Fruit fly (Drosophila melanogaster): ENCODE results near the gene Esp.

Gene Esp

DNA sequence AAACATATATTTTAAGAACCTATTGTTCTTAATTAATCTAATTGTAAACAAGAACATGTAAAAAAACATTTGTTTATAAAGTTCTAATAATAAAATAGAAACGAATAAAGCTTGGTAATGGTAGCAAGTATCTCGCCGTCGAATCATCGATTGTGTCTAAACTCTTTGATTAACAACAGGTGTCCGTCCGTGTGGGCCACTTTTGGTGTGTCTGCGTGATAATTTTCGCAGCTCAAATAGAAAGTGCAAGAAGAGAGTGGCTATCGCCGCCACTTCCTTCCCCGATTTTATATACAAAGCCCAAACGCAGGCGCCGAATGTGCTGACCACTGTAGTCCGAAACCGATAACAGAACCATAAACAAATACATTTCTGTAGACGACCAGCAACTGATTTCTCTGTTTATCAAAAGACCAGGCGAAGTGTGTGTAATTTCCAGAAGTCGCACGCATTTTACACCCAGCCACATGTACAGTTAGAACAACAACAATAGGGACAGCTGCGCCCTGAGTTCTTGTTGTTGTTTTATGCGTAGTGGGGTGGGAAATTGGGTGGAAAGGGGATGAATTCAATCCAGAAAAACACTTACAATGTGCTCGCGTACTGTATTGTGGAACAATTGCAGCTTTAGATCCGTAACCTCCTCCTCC lies 28.6 kb upstream of the Esp start:
- TF ChIP-seq tj (GFP tag; optimal IDR thresholded peaks at IDR 0.05) = peak; percentile 24
- TF ChIP-seq cic (GFP tag; optimal IDR thresholded peaks at IDR 0.05) = no peak
- no peak for TF ChIP-seq CG7101 (tag; optimal IDR thresholded peaks at IDR 0.05)
- TF ChIP-seq CG14711 (tag; optimal IDR thresholded peaks at IDR 0.05) = no peak

DNA sequence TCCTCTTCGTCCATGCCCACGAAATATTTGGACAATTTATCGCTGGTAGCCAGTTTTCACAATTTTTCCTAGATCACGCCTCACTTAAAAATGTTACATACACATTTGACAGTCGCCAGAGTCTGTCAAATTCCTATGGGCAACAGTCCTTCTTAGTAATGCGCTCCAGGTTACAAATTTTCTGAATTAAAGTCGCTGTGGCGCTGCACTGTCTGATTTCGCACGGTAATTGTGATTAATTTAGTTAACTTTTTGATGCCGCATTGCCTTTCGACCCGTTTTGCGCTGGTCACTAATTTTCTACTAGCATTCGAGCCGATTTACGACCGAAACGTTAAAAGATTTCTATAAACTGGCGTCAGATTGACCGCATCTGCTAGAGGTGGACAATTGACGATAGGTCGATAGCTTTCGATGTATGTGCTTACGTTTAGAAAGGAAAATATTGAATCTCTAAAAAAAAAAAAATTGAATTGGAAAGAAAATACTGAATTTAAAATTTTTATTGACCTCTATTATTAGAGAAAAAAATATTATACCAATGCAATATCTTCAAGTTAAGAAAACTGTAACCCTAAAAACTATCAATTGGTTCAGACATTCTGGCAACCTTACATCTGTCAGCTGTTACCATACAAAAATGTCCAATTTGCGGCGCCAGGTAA lies 28.0 kb upstream of the Esp start, which contains the start of the genes lili and CG34150:
lili (minus strand) TSS at position 376 of the 665 bp plus-strand sequence.
CG34150 (plus strand) TSS at position 626 of the 665 bp plus-strand sequence.
- TF ChIP-seq cnc (optimal IDR thresholded peaks at IDR 0.05) (no peak), Crg-1 (GFP tag; optimal IDR thresholded peaks at IDR 0.05) (peak; percentile 60), Clk (GFP tag; optimal IDR thresholded peaks at IDR 0.05) (no peak), CG33017 (tag; optimal IDR thresholded peaks at IDR 0.05) (peak; percentile 60), CG12768 (GFP tag; optimal IDR thresholded peaks at IDR 0.05) (peak; percentile 51), toe (GFP tag; optimal IDR thresholded peaks at IDR 0.05) (peak; percentile 93), CG7101 (tag; optimal IDR thresholded peaks at IDR 0.05) (peak; percentile 84), Hr96 (GFP tag; optimal IDR thresholded peaks at IDR 0.05) (peak; percentile 80), CG1620 (GFP tag; optimal IDR thresholded peaks at IDR 0.05) (peak; percentile 78), ovo (GFP tag; optimal IDR thresholded peaks at IDR 0.05) (peak; percentile 67), cic (GFP tag; optimal IDR thresholded peaks at IDR 0.05) (no peak), bab1 (GFP tag; optimal IDR thresholded peaks at IDR 0.05) (peak; percentile 86), pad (GFP tag; optimal IDR thresholded peaks at IDR 0.05) (peak; percentile 40), CG5204 (GFP tag; optimal IDR thresholded peaks at IDR 0.05) (peak; percentile 83), CG11617 (GFP tag; optimal IDR thresholded peaks at IDR 0.05) (peak; percentile 79), tj (GFP tag; optimal IDR thresholded peaks at IDR 0.05) (peak; percentile 46), CG14711 (tag; optimal IDR thresholded peaks at IDR 0.05) (peak; percentile 98), kay (GFP tag; ENCODE audit: borderline replicate concordance) (no peak), Mnt (GFP tag; optimal IDR thresholded peaks at IDR 0.05) (peak; percentile 67), CG7045 (GFP tag; optimal IDR thresholded peaks at IDR 0.05) (peak; percentile 58)

DNA sequence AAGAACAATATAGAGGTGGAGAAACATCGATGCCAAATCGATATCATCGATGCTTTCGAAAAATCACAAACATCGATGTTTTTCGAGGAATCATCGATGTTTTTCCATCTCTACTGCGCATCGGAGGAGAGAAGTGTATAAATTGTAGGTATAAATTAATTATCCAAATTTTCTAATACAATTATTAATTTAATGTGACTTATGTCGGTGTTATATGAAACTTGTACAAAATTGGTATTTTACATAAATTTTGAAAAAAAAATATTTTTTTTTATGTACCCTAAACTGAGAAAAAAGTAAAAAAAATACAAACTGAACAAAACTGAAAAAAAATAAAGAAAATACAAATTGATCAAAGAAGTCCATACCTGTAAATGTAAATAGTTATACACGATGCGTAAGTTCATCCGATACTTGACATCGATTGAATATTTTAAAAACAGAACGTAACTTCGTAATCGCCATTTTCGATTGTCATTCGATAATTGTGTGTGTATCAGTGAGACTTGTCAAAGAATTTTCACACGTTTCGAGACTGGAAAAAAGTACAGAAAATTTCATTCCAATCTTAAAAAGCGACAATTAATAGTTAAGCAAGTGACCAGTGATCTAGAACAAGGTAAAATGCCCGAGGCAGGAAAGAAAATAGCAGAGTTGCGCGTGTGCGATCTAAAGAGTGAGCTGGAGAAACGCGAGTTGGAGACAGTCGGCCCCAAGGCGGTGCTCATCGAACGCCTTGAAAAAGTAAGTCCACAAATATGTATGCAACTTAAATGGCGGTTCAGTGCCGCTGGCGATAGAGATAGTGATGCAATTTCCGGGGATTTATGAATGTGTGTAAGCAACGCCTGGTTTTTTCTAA lies 24.5 kb upstream of the Esp start, which contains the start of the genes CG5808 and Saf-B:
CG5808 (minus strand) TSS at position 15 of the 862 bp plus-strand sequence.
Saf-B (plus strand) TSS at position 472 of the 862 bp plus-strand sequence.
- TF ChIP-seq pad (GFP tag; optimal IDR thresholded peaks at IDR 0.05) (no peak), CG11617 (GFP tag; optimal IDR thresholded peaks at IDR 0.05) (peak; percentile 45), tj (GFP tag; optimal IDR thresholded peaks at IDR 0.05) (peak; percentile 5), CG7045 (GFP tag; optimal IDR thresholded peaks at IDR 0.05) (no peak), Crg-1 (GFP tag; optimal IDR thresholded peaks at IDR 0.05) (no peak), Hr96 (GFP tag; optimal IDR thresholded peaks at IDR 0.05) (no peak), CG1620 (GFP tag; optimal IDR thresholded peaks at IDR 0.05) (peak; percentile 53), CG12768 (GFP tag; optimal IDR thresholded peaks at IDR 0.05) (peak; percentile 38), toe (GFP tag; optimal IDR thresholded peaks at IDR 0.05) (no peak), Mnt (GFP tag; optimal IDR thresholded peaks at IDR 0.05) (no peak), ovo (GFP tag; optimal IDR thresholded peaks at IDR 0.05) (no peak), bab1 (GFP tag; optimal IDR thresholded peaks at IDR 0.05) (no peak), Clk (GFP tag; optimal IDR thresholded peaks at IDR 0.05) (no peak), cic (GFP tag; optimal IDR thresholded peaks at IDR 0.05) (no peak), CG5204 (GFP tag; optimal IDR thresholded peaks at IDR 0.05) (no peak), CG33017 (tag; optimal IDR thresholded peaks at IDR 0.05) (no peak), kay (GFP tag; ENCODE audit: borderline replicate concordance) (no peak), CG7101 (tag; optimal IDR thresholded peaks at IDR 0.05) (no peak), CG14711 (tag; optimal IDR thresholded peaks at IDR 0.05) (peak; percentile 44), cnc (optimal IDR thresholded peaks at IDR 0.05) (no peak)

dm6 chr3R:24823061-24823460 lies 18.7 kb upstream of the Esp start:
- TF ChIP-seq pad (GFP tag; optimal IDR thresholded peaks at IDR 0.05) (no peak), CG33017 (tag; optimal IDR thresholded peaks at IDR 0.05) (no peak), Mnt (GFP tag; optimal IDR thresholded peaks at IDR 0.05) (no peak), CG5204 (GFP tag; optimal IDR thresholded peaks at IDR 0.05) (no peak), CG12768 (GFP tag; optimal IDR thresholded peaks at IDR 0.05) (no peak)

- TF ChIP-seq CG12768 (GFP tag; optimal IDR thresholded peaks at IDR 0.05) (no peak), CG14711 (tag; optimal IDR thresholded peaks at IDR 0.05) (no peak), toe (GFP tag; optimal IDR thresholded peaks at IDR 0.05) (no peak), CG7101 (tag; optimal IDR thresholded peaks at IDR 0.05) (no peak), CG33017 (tag; optimal IDR thresholded peaks at IDR 0.05) (no peak), bab1 (GFP tag; optimal IDR thresholded peaks at IDR 0.05) (no peak), CG11617 (GFP tag; optimal IDR thresholded peaks at IDR 0.05) (no peak), tj (GFP tag; optimal IDR thresholded peaks at IDR 0.05) (no peak), CG7045 (GFP tag; optimal IDR thresholded peaks at IDR 0.05) (no peak), cnc (optimal IDR thresholded peaks at IDR 0.05) (no peak), pad (GFP tag; optimal IDR thresholded peaks at IDR 0.05) (no peak), CG1620 (GFP tag; optimal IDR thresholded peaks at IDR 0.05) (no peak), ovo (GFP tag; optimal IDR thresholded peaks at IDR 0.05) (no peak), Mnt (GFP tag; optimal IDR thresholded peaks at IDR 0.05) (no peak), CG5204 (GFP tag; optimal IDR thresholded peaks at IDR 0.05) (no peak), cic (GFP tag; optimal IDR thresholded peaks at IDR 0.05) (no peak), Clk (GFP tag; optimal IDR thresholded peaks at IDR 0.05) (no peak), Crg-1 (GFP tag; optimal IDR thresholded peaks at IDR 0.05) (no peak)
Measured at dm6 chr3R:24825548-24825947, 16.2 kb upstream of the Esp start, which contains the start of gene niki. Gene niki, minus strand, starts transcription at chr3R:24825648.
